Worm (Caenorhabditis elegans): Measurements from ENCODE around the gene C27D6.11.

ce11 chrII:5163283-5163682, 2.3 kb upstream of the C27D6.11 start, which contains the start of gene srb-5:
- TF ChIP-seq ztf-4 (tag; optimal IDR thresholded peaks at IDR 0.05) (no peak), lsy-2 (tag; optimal IDR thresholded peaks at IDR 0.05) (no peak), zag-1 (tag; optimal IDR thresholded peaks at IDR 0.05) (no peak), nhr-77 (tag; optimal IDR thresholded peaks at IDR 0.05) (no peak), unc-62 (GFP tag; optimal IDR thresholded peaks at IDR 0.05) (no peak), nhr-21 (tag; optimal IDR thresholded peaks at IDR 0.05) (no peak), lin-13 (GFP tag; optimal IDR thresholded peaks at IDR 0.05) (no peak), nhr-25 (tag; optimal IDR thresholded peaks at IDR 0.05) (no peak), R02D3.7 (tag; optimal IDR thresholded peaks at IDR 0.05) (no peak), egl-27 (tag; optimal IDR thresholded peaks at IDR 0.05) (no peak), sma-3 (GFP tag; optimal IDR thresholded peaks at IDR 0.05) (no peak), ztf-11 (tag; optimal IDR thresholded peaks at IDR 0.05) (no peak)
